Worm (Caenorhabditis elegans) whole organism, L1 larva: ENCODE measurements around the gene soc-1.

Experiments used
- efl-1 ChIP-seq, 4 experiments: fragments of 150-350 bp; optimal IDR thresholded peaks in 3 of 4; peaks in 1 of 4; 1 replicate in 1 of 4; 2 replicates in 3 of 4; lab custom pipeline; 2014; ENCODE audit warnings: missing biosample characterization in 2 of 4, missing genetic modification characterization in 2 of 4, missing genetic modification reagents in 2 of 4
- hlh-4 ChIP-seq: sonication (generic microtip); optimal IDR thresholded peaks from 2 replicates; lab custom pipeline; 2016; ENCODE audit warnings: mild to moderate bottlenecking, missing genetic modification characterization, missing compliant biosample characterization
- hpl-2 ChIP-seq: fragments of 150-350 bp; optimal IDR thresholded peaks from 2 replicates; lab custom pipeline; 2014; ENCODE audit warnings: missing biosample characterization, missing genetic modification reagents, missing genetic modification characterization
- lin-39 ChIP-seq: fragments of 150-350 bp; optimal IDR thresholded peaks from 2 replicates; lab custom pipeline; 2014; ENCODE audit warnings: missing biosample characterization, missing genetic modification reagents, missing genetic modification characterization
- mab-9 ChIP-seq: fragments of 200-800 bp; sonication (Bioruptor generic); IDR thresholded peaks from 2 replicates; pipeline ENCODE4 v1.3.6; 2022; ENCODE audit warnings: missing genetic modification reagents, missing genetic modification characterization, missing compliant biosample characterization
- mdl-1 ChIP-seq, 2 experiments: fragments of 150-350 bp; optimal IDR thresholded peaks; 2 replicates each; lab custom pipeline; 2014 to 2017; ENCODE audit warnings: missing biosample characterization in 2 of 2, missing genetic modification characterization in 2 of 2, inconsistent platforms in 1 of 2
- mep-1 ChIP-seq: fragments of 150-350 bp; optimal IDR thresholded peaks from 2 replicates; lab custom pipeline; 2014; ENCODE audit warnings: missing biosample characterization, missing genetic modification characterization
- nhr-76 ChIP-seq: sonication (generic microtip); optimal IDR thresholded peaks from 2 replicates; lab custom pipeline; 2017; ENCODE audit warnings: missing biosample characterization, missing genetic modification characterization
- rnt-1 ChIP-seq: sonication (generic microtip); optimal IDR thresholded peaks from 2 replicates; lab custom pipeline; 2016; ENCODE audit warnings: mild to moderate bottlenecking, missing genetic modification characterization, moderate library complexity, missing compliant biosample characterization
- sptf-1 ChIP-seq: fragments of 150-350 bp; optimal IDR thresholded peaks from 2 replicates; lab custom pipeline; 2014; ENCODE audit warnings: missing biosample characterization, missing genetic modification characterization

ce11 chrV:4647857-4648256 is 5.1 kb downstream of the soc-1 start, which contains the start of gene F41F3.3:
- TF ChIP-seq mdl-1 (tag; optimal IDR thresholded peaks at IDR 0.05; lab: Kevin White, UChicago) (no peak), mep-1 (tag; lab: Kevin White, UChicago) (no peak), nhr-76 (tag; lab: Kevin White, UChicago) (no peak), hlh-4 (tag; lab: Kevin White, UChicago) (no peak), mab-9 (GFP tag; lab: Robert Waterston, UW) (no peak), hpl-2 (GFP tag; lab: Kevin White, UChicago) (no peak), lin-39 (no peak), efl-1 (optimal IDR thresholded peaks at IDR 0.05; lab: Kevin White, UChicago) (no peak), efl-1 (GFP tag; optimal IDR thresholded peaks at IDR 0.05 in 1 of 2; lab: Kevin White, UChicago) (peak in 1 of 2 experiments; percentile 57), sptf-1 (no peak), rnt-1 (tag; lab: Kevin White, UChicago) (no peak)
